Fruit fly (Drosophila melanogaster) whole organism, embryonic: ENCODE data around the gene Rich.

Experiments used
- Ada2b ChIP-seq: fragments of 200-800 bp; sonication (Bioruptor generic); IDR thresholded peaks from 2 replicates; pipeline ENCODE4 v1.3.6; 2022; ENCODE audit warnings: missing biosample characterization, missing genetic modification characterization
- Antp ChIP-seq: fragments of 200-800 bp; sonication (Bioruptor generic); optimal IDR thresholded peaks from 3 replicates; lab custom pipeline; 2016; ENCODE audit warnings: missing biosample characterization, missing genetic modification characterization
- Atf6 ChIP-seq: fragments of 200-800 bp; sonication (Bioruptor generic); IDR thresholded peaks from 2 replicates; pipeline ENCODE4 v1.3.6; 2022; ENCODE audit warnings: missing biosample characterization, missing genetic modification characterization
- CG10543 ChIP-seq: fragments of 200-800 bp; sonication (Bioruptor generic); optimal IDR thresholded peaks from 3 replicates; lab custom pipeline; 2017; ENCODE audit warnings: missing biosample characterization, mild to moderate bottlenecking, missing genetic modification characterization, moderate library complexity
- CG10654 ChIP-seq: fragments of 200-800 bp; sonication (Bioruptor generic); optimal IDR thresholded peaks from 2 replicates; lab custom pipeline; 2016; ENCODE audit warnings: missing biosample characterization, missing genetic modification characterization
- CG11093 ChIP-seq: fragments of 200-800 bp; sonication (Bioruptor generic); IDR thresholded peaks from 3 replicates; pipeline ENCODE4 v1.3.6; 2022; ENCODE audit warnings: missing biosample characterization, missing genetic modification characterization
- CG11695 ChIP-seq: fragments of 200-800 bp; sonication (Bioruptor generic); IDR thresholded peaks from 3 replicates; pipeline ENCODE4 v1.3.6; 2022; ENCODE audit warnings: missing biosample characterization, missing genetic modification characterization
- CG12299 ChIP-seq: fragments of 200-800 bp; sonication (Bioruptor generic); optimal IDR thresholded peaks from 2 replicates; lab custom pipeline; 2018; ENCODE audit warnings: missing biosample characterization, mild to moderate bottlenecking, missing genetic modification characterization
- CG13424 ChIP-seq: fragments of 200-800 bp; sonication (Bioruptor generic); optimal IDR thresholded peaks from 2 replicates; lab custom pipeline; 2019; ENCODE audit warnings: missing biosample characterization, mild to moderate bottlenecking, missing genetic modification characterization, moderate library complexity
- CG14441 ChIP-seq: fragments of 200-800 bp; sonication (Bioruptor generic); IDR thresholded peaks from 2 replicates; pipeline ENCODE4 v1.3.6; 2022; ENCODE audit warnings: missing biosample characterization, missing genetic modification characterization
- CG16779 ChIP-seq: fragments of 200-800 bp; sonication (Bioruptor generic); IDR thresholded peaks from 2 replicates; pipeline ENCODE4 v1.3.6; 2022; ENCODE audit warnings: missing biosample characterization, missing genetic modification characterization
- CG16813 ChIP-seq: fragments of 200-800 bp; sonication (Bioruptor generic); IDR thresholded peaks from 3 replicates; pipeline ENCODE4 v1.3.6; 2022; ENCODE audit warnings: missing biosample characterization, missing genetic modification characterization; ENCODE audit not compliant: partially characterized antibody
- CG17328 ChIP-seq: fragments of 200-800 bp; sonication (Bioruptor generic); IDR thresholded peaks from 2 replicates; pipeline ENCODE4 v1.3.6; 2022; ENCODE audit warnings: missing biosample characterization, missing genetic modification characterization
- CG18764 ChIP-seq: fragments of 200-800 bp; sonication (Bioruptor generic); optimal IDR thresholded peaks from 3 replicates; lab custom pipeline; 2016; ENCODE audit warnings: missing biosample characterization, missing genetic modification characterization
- CG2202 ChIP-seq: fragments of 200-800 bp; sonication (Bioruptor generic); optimal IDR thresholded peaks from 2 replicates; lab custom pipeline; 2018; ENCODE audit warnings: missing biosample characterization, mild to moderate bottlenecking, missing genetic modification characterization
- CG2875 ChIP-seq: fragments of 200-800 bp; sonication (Bioruptor generic); optimal IDR thresholded peaks from 2 replicates; lab custom pipeline; 2017; ENCODE audit warnings: missing biosample characterization, mild to moderate bottlenecking, missing genetic modification characterization, missing genetic modification reagents
- CG31224 ChIP-seq: fragments of 200-800 bp; sonication (Bioruptor generic); IDR thresholded peaks from 2 replicates; pipeline ENCODE4 v1.3.6; 2022; ENCODE audit warnings: missing biosample characterization, missing genetic modification characterization
- CG31365 ChIP-seq: fragments of 200-800 bp; sonication (Bioruptor generic); optimal IDR thresholded peaks from 2 replicates; lab custom pipeline; 2018; ENCODE audit warnings: missing biosample characterization, mild to moderate bottlenecking, missing genetic modification characterization
- CG34422 ChIP-seq: fragments of 200-800 bp; sonication (Bioruptor generic); IDR thresholded peaks from 3 replicates; pipeline ENCODE4 v1.3.6; 2022; ENCODE audit warnings: missing biosample characterization, missing genetic modification characterization
- CG4424 ChIP-seq: fragments of 200-800 bp; sonication (Bioruptor generic); optimal IDR thresholded peaks from 3 replicates; lab custom pipeline; 2016; ENCODE audit warnings: missing biosample characterization, missing genetic modification characterization
- CG4820 ChIP-seq: fragments of 200-800 bp; sonication (Bioruptor generic); optimal IDR thresholded peaks from 3 replicates; lab custom pipeline; 2016; ENCODE audit warnings: missing biosample characterization, missing genetic modification characterization
- CG5245 ChIP-seq: fragments of 200-800 bp; sonication (Bioruptor generic); optimal IDR thresholded peaks from 3 replicates; lab custom pipeline; 2016; ENCODE audit warnings: missing biosample characterization, missing genetic modification characterization
- CG9215 ChIP-seq: fragments of 200-800 bp; sonication (Bioruptor generic); IDR thresholded peaks from 2 replicates; pipeline ENCODE4 v1.3.6; 2022; ENCODE audit warnings: missing biosample characterization, missing genetic modification characterization
- CG9437 ChIP-seq: fragments of 200-800 bp; sonication (Bioruptor generic); optimal IDR thresholded peaks from 2 replicates; lab custom pipeline; 2018; ENCODE audit warnings: missing biosample characterization, mild to moderate bottlenecking, missing genetic modification characterization
- CG9932 ChIP-seq: fragments of 200-800 bp; sonication (Bioruptor generic); IDR thresholded peaks from 2 replicates; pipeline ENCODE4 v1.3.6; 2022; ENCODE audit warnings: missing biosample characterization, missing genetic modification characterization
- Chrac-16 ChIP-seq: fragments of 200-800 bp; sonication (Bioruptor generic); optimal IDR thresholded peaks from 3 replicates; lab custom pipeline; 2016; ENCODE audit warnings: missing biosample characterization, missing genetic modification characterization
- Dad ChIP-seq: fragments of 200-800 bp; sonication (Bioruptor generic); optimal IDR thresholded peaks from 3 replicates; lab custom pipeline; 2016; ENCODE audit warnings: missing biosample characterization, missing genetic modification characterization
- Doc3 ChIP-seq: fragments of 200-800 bp; sonication (Bioruptor generic); IDR thresholded peaks from 3 replicates; pipeline ENCODE4 v1.3.6; 2022; ENCODE audit warnings: missing biosample characterization, missing genetic modification characterization; ENCODE audit not compliant: partially characterized antibody
- Dref ChIP-seq: fragments of 200-800 bp; sonication (Bioruptor generic); IDR thresholded peaks from 2 replicates; pipeline ENCODE4 v1.3.6; 2022; ENCODE audit warnings: missing biosample characterization, missing genetic modification characterization
- ERR ChIP-seq: fragments of 200-800 bp; sonication (Bioruptor generic); optimal IDR thresholded peaks from 2 replicates; lab custom pipeline; 2016; ENCODE audit warnings: missing biosample characterization, missing genetic modification characterization
- Fer3 ChIP-seq: fragments of 200-800 bp; sonication (Bioruptor generic); optimal IDR thresholded peaks from 2 replicates; lab custom pipeline; 2018; ENCODE audit warnings: missing biosample characterization, mild to moderate bottlenecking, missing genetic modification characterization, moderate library complexity
- GATAe ChIP-seq: fragments of 200-800 bp; sonication (Bioruptor generic); conservative IDR thresholded peaks from 2 replicates; pipeline ENCODE4 v1.3.6; 2022; ENCODE audit warnings: missing biosample characterization, missing genetic modification characterization
- MBD-R2 ChIP-seq: fragments of 200-800 bp; sonication (Bioruptor generic); IDR thresholded peaks from 2 replicates; pipeline ENCODE4 v1.3.6; 2022; ENCODE audit warnings: missing biosample characterization, missing genetic modification characterization
- NFAT ChIP-seq: fragments of 200-800 bp; sonication (Bioruptor generic); IDR thresholded peaks from 2 replicates; pipeline ENCODE4 v1.3.6; 2022; ENCODE audit warnings: missing biosample characterization, missing genetic modification characterization
- Nf-YC ChIP-seq: fragments of 200-800 bp; optimal IDR thresholded peaks from 3 replicates; lab custom pipeline; 2019; ENCODE audit warnings: missing biosample characterization, mild to moderate bottlenecking, missing genetic modification characterization, moderate library complexity
- Tbp ChIP-seq: fragments of >200 bp; optimal IDR thresholded peaks from 2 replicates; lab custom pipeline; 2018; ENCODE audit warnings: missing biosample characterization, missing genetic modification characterization
- Vsx1 ChIP-seq: fragments of 200-800 bp; sonication (Bioruptor generic); optimal IDR thresholded peaks from 2 replicates; lab custom pipeline; 2017; ENCODE audit warnings: missing biosample characterization, mild to moderate bottlenecking, missing genetic modification characterization, missing genetic modification reagents
- ab ChIP-seq: fragments of 200-800 bp; sonication (Bioruptor generic); optimal IDR thresholded peaks from 2 replicates; lab custom pipeline; 2016; ENCODE audit warnings: missing biosample characterization, missing genetic modification characterization
- az2 ChIP-seq: fragments of 200-800 bp; sonication (Bioruptor generic); optimal IDR thresholded peaks from 3 replicates; lab custom pipeline; 2016; ENCODE audit warnings: missing biosample characterization, missing genetic modification characterization
- br ChIP-seq: fragments of >200 bp; optimal IDR thresholded peaks from 2 replicates; lab custom pipeline; 2017
- croc ChIP-seq: fragments of 200-800 bp; sonication (Bioruptor generic); conservative IDR thresholded peaks from 3 replicates; pipeline ENCODE4 v1.3.6; 2022; ENCODE audit warnings: missing biosample characterization, missing genetic modification characterization
- crp ChIP-seq, 2 experiments: fragments of 200-800 bp; sonication (Bioruptor generic); optimal IDR thresholded peaks; 2 replicates in 1 of 2; 3 replicates in 1 of 2; lab custom pipeline; 2017; ENCODE audit warnings: missing biosample characterization in 2 of 2, missing genetic modification characterization in 2 of 2, mild to moderate bottlenecking in 1 of 2, moderate library complexity in 1 of 2
- emc ChIP-seq: fragments of 200-800 bp; sonication (Bioruptor generic); optimal IDR thresholded peaks from 2 replicates; lab custom pipeline; 2016; ENCODE audit warnings: missing biosample characterization, missing genetic modification characterization
- ewg ChIP-seq: fragments of 200-800 bp; sonication (Bioruptor generic); optimal IDR thresholded peaks from 3 replicates; lab custom pipeline; 2017; ENCODE audit warnings: mild to moderate bottlenecking, missing biosample characterization, missing genetic modification reagents, missing genetic modification characterization
- onecut ChIP-seq: fragments of 200-800 bp; sonication (Bioruptor generic); IDR thresholded peaks from 2 replicates; pipeline ENCODE4 v1.3.6; 2022; ENCODE audit warnings: missing biosample characterization, missing genetic modification characterization
- pan ChIP-seq, 4 experiments: fragments of >200 bp in 3 of 4; fragments of 200-800 bp in 1 of 4; sonication (Bioruptor generic) in 1 of 4; optimal IDR thresholded peaks in 3 of 4; IDR thresholded peaks in 1 of 4; 2 replicates each; pipeline versions ENCODE4 v1.3.6 to Lab custom; 2017 to 2022; ENCODE audit warnings: missing biosample characterization in 2 of 4, missing genetic modification characterization in 2 of 4, mixed read lengths in 1 of 4
- pros ChIP-seq: fragments of 200-800 bp; sonication (Bioruptor generic); optimal IDR thresholded peaks from 3 replicates; lab custom pipeline; 2019; ENCODE audit warnings: missing biosample characterization, mild to moderate bottlenecking, missing genetic modification characterization, moderate library complexity
- pzg ChIP-seq: fragments of 200-800 bp; sonication (Bioruptor generic); optimal IDR thresholded peaks from 3 replicates; lab custom pipeline; 2018; ENCODE audit warnings: missing biosample characterization, mild to moderate bottlenecking, missing genetic modification characterization, moderate library complexity
- schlank ChIP-seq: fragments of 200-800 bp; sonication (Bioruptor generic); optimal IDR thresholded peaks from 2 replicates; lab custom pipeline; 2018; ENCODE audit warnings: missing biosample characterization, mild to moderate bottlenecking, missing genetic modification characterization
- tll ChIP-seq, 2 experiments: fragments of 200-800 bp in 1 of 2; fragments of >200 bp in 1 of 2; sonication (Bioruptor generic) in 1 of 2; optimal IDR thresholded peaks; 2 replicates each; lab custom pipeline; 2017 to 2019; ENCODE audit warnings: missing biosample characterization in 2 of 2, missing genetic modification characterization in 2 of 2, mild to moderate bottlenecking in 1 of 2, moderate library complexity in 1 of 2
- tup ChIP-seq: fragments of 200-800 bp; sonication (Bioruptor generic); optimal IDR thresholded peaks from 2 replicates; lab custom pipeline; 2016; ENCODE audit warnings: missing biosample characterization, mild to moderate bottlenecking, missing genetic modification characterization, moderate library complexity

Rich gene

DNA sequence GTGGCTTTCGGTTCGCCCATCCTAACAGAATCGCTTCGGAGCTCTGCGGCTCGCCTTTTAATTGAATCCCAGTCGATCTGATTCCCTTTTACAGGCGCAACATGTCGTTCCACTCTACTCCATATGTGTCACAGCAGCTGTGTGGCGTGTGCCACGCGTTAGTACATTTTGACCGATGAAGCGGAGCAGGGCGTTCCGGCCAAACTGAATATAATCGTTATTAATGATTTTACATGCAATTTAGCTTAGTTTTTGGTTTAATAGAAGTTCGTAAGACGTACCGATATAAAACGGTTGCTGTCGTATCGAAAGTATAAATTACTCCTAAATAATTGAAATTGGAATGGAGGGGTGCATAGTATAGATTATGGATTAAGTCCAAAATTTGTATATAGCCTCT is 3.8 kb upstream of the Rich start, which contains the start of gene CG11523 (continued):
- TF ChIP-seq CG31365 (tag; lab: Kevin White, UChicago) (no peak), pros (no peak), Tbp (GFP tag; lab: Kevin White, UChicago) (no peak), Antp (GFP tag; lab: Kevin White, UChicago) (no peak), CG11093 (GFP tag; lab: Robert Waterston, UW) (no peak), onecut (no peak; the same call in 1 of the 2 replicates), br (lab: Kevin White, UChicago) (no peak), ERR (GFP tag; lab: Kevin White, UChicago) (no peak), croc (GFP tag; lab: Robert Waterston, UW) (no peak), MBD-R2 (peak; percentile 93), schlank (tag; lab: Kevin White, UChicago) (no peak), CG2875 (GFP tag; lab: Kevin White, UChicago) (no peak), ab (GFP tag; lab: Kevin White, UChicago) (no peak), pzg (GFP tag; lab: Kevin White, UChicago) (peak; percentile 61), CG16813 (no peak), CG10654 (GFP tag; lab: Kevin White, UChicago) (no peak), Fer3 (no peak), CG17328 (GFP tag; lab: Robert Waterston, UW) (no peak), Ada2b (GFP tag; lab: Robert Waterston, UW) (no peak), Nf-YC (tag; lab: Kevin White, UChicago) (no peak), CG4424 (no peak), CG5245 (GFP tag; lab: Kevin White, UChicago) (no peak), CG31224 (GFP tag; lab: Robert Waterston, UW) (no peak), GATAe (no peak), CG13424 (tag; lab: Kevin White, UChicago) (no peak), Dad (GFP tag; lab: Kevin White, UChicago) (no peak), CG9215 (GFP tag; lab: Robert Waterston, UW) (no peak), CG4820 (GFP tag; lab: Kevin White, UChicago) (no peak), CG10543 (GFP tag; lab: Kevin White, UChicago) (no peak), CG16779 (GFP tag; lab: Robert Waterston, UW) (no peak), Doc3 (GFP tag; lab: Robert Waterston, UW) (no peak), CG14441 (GFP tag; lab: Robert Waterston, UW) (0 out of 2 replicates have a peak, but pooled peaks have one; percentile 23), Atf6 (0 out of 2 replicates have a peak, but pooled peaks have one; percentile 11), CG34422 (GFP tag; lab: Robert Waterston, UW) (no peak), ewg (GFP tag; lab: Kevin White, UChicago) (no peak), az2 (GFP tag; lab: Kevin White, UChicago) (no peak), CG9437 (GFP tag; lab: Kevin White, UChicago) (no peak), CG2202 (tag; lab: Kevin White, UChicago) (no peak), CG12299 (tag; lab: Kevin White, UChicago) (no peak), emc (GFP tag; lab: Kevin White, UChicago) (no peak), CG9932 (GFP tag; lab: Robert Waterston, UW) (peak; percentile 42; the same call in 1 of the 2 replicates), Chrac-16 (GFP tag; lab: Kevin White, UChicago) (peak; percentile 8), NFAT (peak; percentile 26; the same call in 1 of the 2 replicates), Vsx1 (GFP tag; lab: Kevin White, UChicago) (no peak), CG18764 (no peak), tll (GFP tag; optimal IDR thresholded peaks at IDR 0.05; lab: Kevin White, UChicago) (no peak), Dref (GFP tag; lab: Robert Waterston, UW) (peak; percentile 42), pan (optimal IDR thresholded peaks at IDR 0.05; lab: Kevin White, UChicago) (no peak), pan (GFP tag; optimal IDR thresholded peaks at IDR 0.05 in 1 of 2, IDR thresholded peaks at IDR 0.05 in 1 of 2) (no peak), CG11695 (GFP tag; lab: Robert Waterston, UW) (no peak), crp (GFP tag; optimal IDR thresholded peaks at IDR 0.05; lab: Kevin White, UChicago) (peak in 1 of 2 experiments; percentile 86), tup (GFP tag; lab: Kevin White, UChicago) (no peak)
